Worm (Caenorhabditis elegans): ENCODE measurements around the gene pas-6.

DNA sequence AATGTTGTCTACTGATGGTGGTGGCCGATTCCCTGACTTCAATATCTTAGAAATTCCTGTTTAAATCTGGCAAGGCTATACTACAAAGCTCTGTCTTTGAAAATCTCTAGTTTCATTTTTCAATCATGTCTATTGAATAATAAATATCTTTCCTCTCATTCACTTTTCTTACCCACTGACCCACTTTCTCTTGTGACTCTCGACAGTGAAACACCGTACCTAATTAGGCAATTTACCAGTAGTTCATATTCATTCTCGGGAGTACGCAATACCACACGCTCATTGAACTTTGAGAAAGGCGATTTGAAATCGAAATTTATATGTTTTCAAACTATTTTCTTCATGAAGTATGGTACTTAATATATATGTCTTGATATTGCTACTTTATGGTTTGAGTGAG, 690 bp upstream of the pas-6 start, which contains the start of gene CD4.11:
- TF ChIP-seq mab-9 (GFP tag; IDR thresholded peaks at IDR 0.05) (no peak), nhr-12 (tag; optimal IDR thresholded peaks at IDR 0.05) (no peak), snu-23 (GFP tag; optimal IDR thresholded peaks at IDR 0.05) (no peak), egl-27 (tag; optimal IDR thresholded peaks at IDR 0.05) (no peak), jun-1 (tag; optimal IDR thresholded peaks at IDR 0.05) (no peak), ceh-82 (tag; optimal IDR thresholded peaks at IDR 0.05) (no peak), egl-13 (tag; optimal IDR thresholded peaks at IDR 0.05) (no peak), aly-2 (tag; optimal IDR thresholded peaks at IDR 0.05) (no peak), fkh-8 (tag; optimal IDR thresholded peaks at IDR 0.05) (no peak), pqm-1 (tag; optimal IDR thresholded peaks at IDR 0.05) (no peak), lin-13 (GFP tag; optimal IDR thresholded peaks at IDR 0.05) (no peak)
